Worm (Caenorhabditis elegans) whole organism, young adult: Measurements from ENCODE around the gene spp-16.

ENCODE experiments used
- B0035.1 ChIP-seq: sonication (generic microtip); optimal IDR thresholded peaks from 2 replicates; lab custom pipeline; 2016; ENCODE audit warnings: missing genetic modification characterization, mild to moderate bottlenecking, missing compliant biosample characterization, missing genotype, missing genetic modification reagents
- B0336.3 ChIP-seq: fragments of 200-800 bp; sonication (Bioruptor generic); IDR thresholded peaks from 2 replicates; pipeline ENCODE4 v1.3.6; 2022; ENCODE audit warnings: missing genetic modification characterization, missing compliant biosample characterization
- F39B2.1 ChIP-seq: fragments of 200-800 bp; sonication (Bioruptor generic); IDR thresholded peaks from 2 replicates; pipeline ENCODE4 v1.3.6; 2022; ENCODE audit warnings: missing genetic modification reagents, missing genetic modification characterization, missing compliant biosample characterization
- T07F8.4 ChIP-seq: sonication (generic microtip); optimal IDR thresholded peaks from 2 replicates; lab custom pipeline; 2016; ENCODE audit warnings: mild to moderate bottlenecking, missing genetic modification characterization, moderate library complexity, missing compliant biosample characterization
- Y53F4B.3 ChIP-seq: fragments of 200-800 bp; sonication (Bioruptor generic); IDR thresholded peaks from 2 replicates; pipeline ENCODE4 v1.3.6; 2022; ENCODE audit warnings: missing genetic modification reagents, missing genetic modification characterization, missing compliant biosample characterization
- Y56A3A.18 ChIP-seq: fragments of 200-800 bp; sonication (Bioruptor generic); IDR thresholded peaks from 2 replicates; pipeline ENCODE4 v1.3.6; 2022; ENCODE audit warnings: missing genetic modification reagents, missing genetic modification characterization, missing compliant biosample characterization
- Y79H2A.3 ChIP-seq: fragments of 200-800 bp; sonication (Bioruptor generic); conservative IDR thresholded peaks from 2 replicates; pipeline ENCODE4 v1.3.6; 2022; ENCODE audit warnings: missing genetic modification reagents, missing genetic modification characterization, missing compliant biosample characterization
- ZK185.1 ChIP-seq: sonication (generic microtip); optimal IDR thresholded peaks from 2 replicates; lab custom pipeline; 2016; ENCODE audit warnings: mild to moderate bottlenecking, missing genetic modification characterization, missing compliant biosample characterization; ENCODE audit not compliant: poor library complexity, severe bottlenecking
- ama-1 ChIP-seq, 3 experiments: fragments of 150-350 bp in 1 of 3; sonication (generic microtip) in 2 of 3; optimal IDR thresholded peaks; 2 replicates each; lab custom pipeline; 2014 to 2018; ENCODE audit warnings: missing biosample characterization in 2 of 3, missing genetic modification characterization in 2 of 3, missing genetic modification reagents in 2 of 3
- aptf-2 ChIP-seq: fragments of 200-800 bp; sonication (Bioruptor generic); conservative IDR thresholded peaks from 2 replicates; pipeline ENCODE4 v1.3.6; 2022; ENCODE audit warnings: missing genetic modification reagents, missing genetic modification characterization, missing compliant biosample characterization
- aptf-3 ChIP-seq: fragments of 200-800 bp; sonication (Bioruptor generic); IDR thresholded peaks from 2 replicates; pipeline ENCODE4 v1.3.6; 2022; ENCODE audit warnings: missing genetic modification characterization, missing compliant biosample characterization
- atf-7 ChIP-seq: sonication (generic microtip); optimal IDR thresholded peaks from 2 replicates; lab custom pipeline; 2017; ENCODE audit warnings: mild to moderate bottlenecking, missing genetic modification characterization, missing compliant biosample characterization
- attf-5 ChIP-seq: fragments of 200-800 bp; sonication (Bioruptor generic); optimal IDR thresholded peaks from 2 replicates; lab custom pipeline; 2018; ENCODE audit warnings: mild to moderate bottlenecking, missing genetic modification characterization, missing compliant biosample characterization
- attf-6 ChIP-seq: fragments of 200-800 bp; sonication (Bioruptor generic); IDR thresholded peaks from 2 replicates; pipeline ENCODE4 v1.3.6; 2022; ENCODE audit warnings: missing genetic modification reagents, missing genetic modification characterization, missing compliant biosample characterization
- cebp-1 ChIP-seq, 2 experiments: fragments of 200-800 bp in 1 of 2; sonication (Bioruptor generic) in 1 of 2; sonication (generic microtip) in 1 of 2; IDR thresholded peaks in 1 of 2; optimal IDR thresholded peaks in 1 of 2; 2 replicates each; pipeline versions ENCODE4 v1.3.6 to Lab custom; 2017 to 2022; ENCODE audit warnings: missing compliant biosample characterization in 2 of 2, missing genetic modification characterization in 2 of 2, mild to moderate bottlenecking in 1 of 2, missing genetic modification reagents in 1 of 2, moderate library complexity in 1 of 2
- ceh-27 ChIP-seq: fragments of 200-800 bp; sonication (Bioruptor generic); optimal IDR thresholded peaks from 2 replicates; lab custom pipeline; 2018; ENCODE audit warnings: mild to moderate bottlenecking, missing genetic modification characterization, moderate library complexity, missing compliant biosample characterization
- ceh-58 ChIP-seq: fragments of 200-800 bp; sonication (Bioruptor generic); IDR thresholded peaks from 2 replicates; pipeline ENCODE4 v1.3.6; 2022; ENCODE audit warnings: missing genetic modification characterization, missing compliant biosample characterization
- ceh-79 ChIP-seq: sonication (generic microtip); optimal IDR thresholded peaks from 2 replicates; lab custom pipeline; 2017; ENCODE audit warnings: mild to moderate bottlenecking, missing genetic modification characterization, missing compliant biosample characterization
- ceh-91 ChIP-seq: fragments of 200-800 bp; sonication (Bioruptor generic); IDR thresholded peaks from 2 replicates; pipeline ENCODE4 v1.3.6; 2022; ENCODE audit warnings: missing genetic modification reagents, missing genetic modification characterization, missing compliant biosample characterization
- dpff-1 ChIP-seq: sonication (generic microtip); optimal IDR thresholded peaks from 2 replicates; lab custom pipeline; 2017; ENCODE audit warnings: mild to moderate bottlenecking, missing genetic modification characterization, missing compliant biosample characterization
- efl-1 ChIP-seq: fragments of 150-350 bp; optimal IDR thresholded peaks from 2 replicates; lab custom pipeline; 2014; ENCODE audit warnings: missing biosample characterization, missing genetic modification reagents, missing genetic modification characterization
- egrh-3 ChIP-seq: fragments of 200-800 bp; sonication (Bioruptor generic); IDR thresholded peaks from 2 replicates; pipeline ENCODE4 v1.3.6; 2022; ENCODE audit warnings: missing genetic modification reagents, missing genetic modification characterization, missing compliant biosample characterization
- ekl-4 ChIP-seq: fragments of 200-800 bp; sonication (Bioruptor generic); IDR thresholded peaks from 2 replicates; pipeline ENCODE4 v1.3.6; 2022; ENCODE audit warnings: missing genetic modification reagents, missing genetic modification characterization, missing compliant biosample characterization
- fkh-3 ChIP-seq: sonication (generic microtip); optimal IDR thresholded peaks from 2 replicates; lab custom pipeline; 2016; ENCODE audit warnings: mild to moderate bottlenecking, missing genetic modification characterization, missing compliant biosample characterization
- him-1 ChIP-seq: sonication (generic microtip); optimal IDR thresholded peaks from 2 replicates; lab custom pipeline; 2016; ENCODE audit warnings: missing genotype, missing genetic modification reagents, missing genetic modification characterization, missing compliant biosample characterization
- hlh-12 ChIP-seq: sonication (generic microtip); optimal IDR thresholded peaks from 2 replicates; lab custom pipeline; 2016; ENCODE audit warnings: missing genetic modification characterization, missing compliant biosample characterization
- let-607 ChIP-seq, 2 experiments: fragments of 200-800 bp in 1 of 2; sonication (Bioruptor generic) in 1 of 2; sonication (generic microtip) in 1 of 2; optimal IDR thresholded peaks; 2 replicates each; lab custom pipeline; 2016 to 2018; ENCODE audit warnings: mild to moderate bottlenecking in 2 of 2, missing compliant biosample characterization in 2 of 2, missing genetic modification characterization in 2 of 2, moderate library complexity in 2 of 2, missing genotype in 1 of 2
- lin-26 ChIP-seq: fragments of 200-800 bp; sonication (Bioruptor generic); IDR thresholded peaks from 2 replicates; pipeline ENCODE4 v1.3.6; 2022; ENCODE audit warnings: missing genetic modification reagents, missing genetic modification characterization, missing compliant biosample characterization
- lin-35 ChIP-seq, 3 experiments: fragments of 150-350 bp in 2 of 3; sonication (generic microtip) in 1 of 3; optimal IDR thresholded peaks; 2 replicates each; lab custom pipeline; 2014 to 2018; ENCODE audit warnings: missing biosample characterization in 3 of 3, missing genetic modification characterization in 3 of 3, missing genetic modification reagents in 3 of 3
- lir-1 ChIP-seq: fragments of 200-800 bp; sonication (Bioruptor generic); conservative IDR thresholded peaks from 2 replicates; pipeline ENCODE4 v1.3.6; 2022; ENCODE audit warnings: missing genetic modification reagents, missing genetic modification characterization, missing compliant biosample characterization
- lsy-27 ChIP-seq: sonication (generic microtip); optimal IDR thresholded peaks from 2 replicates; lab custom pipeline; 2017; ENCODE audit warnings: missing genetic modification characterization, mild to moderate bottlenecking, missing compliant biosample characterization, antibody characterized with exemption, missing genotype, borderline replicate concordance; ENCODE audit not compliant: insufficient read depth
- madf-3 ChIP-seq: fragments of 200-800 bp; sonication (Bioruptor generic); IDR thresholded peaks from 2 replicates; pipeline ENCODE4 v1.3.6; 2022; ENCODE audit warnings: missing genetic modification reagents, missing genetic modification characterization, missing compliant biosample characterization
- mcd-1 ChIP-seq: fragments of 200-800 bp; sonication (Bioruptor generic); IDR thresholded peaks from 2 replicates; pipeline ENCODE4 v1.3.6; 2022; ENCODE audit warnings: missing genetic modification reagents, missing genetic modification characterization, missing compliant biosample characterization
- nfya-1 ChIP-seq: sonication (generic microtip); optimal IDR thresholded peaks from 2 replicates; lab custom pipeline; 2017; ENCODE audit warnings: antibody characterized with exemption, missing compliant biosample characterization, missing genetic modification characterization, borderline replicate concordance; ENCODE audit not compliant: insufficient read depth
- nfyb-1 ChIP-seq: fragments of 200-800 bp; sonication (Bioruptor generic); IDR thresholded peaks from 2 replicates; pipeline ENCODE4 v1.3.6; 2022; ENCODE audit warnings: missing genetic modification reagents, missing genetic modification characterization, missing compliant biosample characterization
- nhr-80 ChIP-seq: sonication (generic microtip); optimal IDR thresholded peaks from 2 replicates; lab custom pipeline; 2016; ENCODE audit warnings: missing genetic modification characterization, missing compliant biosample characterization
- repo-1 ChIP-seq: sonication (generic microtip); optimal IDR thresholded peaks from 2 replicates; lab custom pipeline; 2017; ENCODE audit warnings: mild to moderate bottlenecking, missing genetic modification characterization, missing compliant biosample characterization
- rpc-1 ChIP-seq, 2 experiments: fragments of 150-350 bp in 1 of 2; sonication (generic microtip) in 1 of 2; optimal IDR thresholded peaks; 2 replicates each; lab custom pipeline; 2014 to 2018; ENCODE audit warnings: missing biosample characterization in 1 of 2, missing genetic modification characterization in 1 of 2, missing genetic modification reagents in 1 of 2, missing genotype in 1 of 2
- sptf-2 ChIP-seq: fragments of 200-800 bp; sonication (Bioruptor generic); optimal IDR thresholded peaks from 2 replicates; lab custom pipeline; 2018; ENCODE audit warnings: mild to moderate bottlenecking, missing genetic modification characterization, missing compliant biosample characterization
- tlf-1 ChIP-seq: fragments of 200-800 bp; sonication (Bioruptor generic); optimal IDR thresholded peaks from 2 replicates; lab custom pipeline; 2018; ENCODE audit warnings: mild to moderate bottlenecking, missing genetic modification characterization, missing compliant biosample characterization
- unc-62 ChIP-seq: fragments of 150-350 bp; optimal IDR thresholded peaks from 2 replicates; lab custom pipeline; 2014; ENCODE audit warnings: missing biosample characterization, missing genetic modification reagents, missing genetic modification characterization
- zfh-2 ChIP-seq: fragments of 200-800 bp; sonication (Bioruptor generic); conservative IDR thresholded peaks from 2 replicates; pipeline ENCODE4 v1.3.6; 2022; ENCODE audit warnings: missing genetic modification reagents, missing genetic modification characterization, missing compliant biosample characterization
- ztf-18 ChIP-seq: sonication (generic microtip); optimal IDR thresholded peaks from 2 replicates; lab custom pipeline; 2016; ENCODE audit warnings: missing genotype, mild to moderate bottlenecking, missing genetic modification characterization, missing compliant biosample characterization
- ztf-25 ChIP-seq: fragments of 200-800 bp; sonication (Bioruptor generic); IDR thresholded peaks from 2 replicates; pipeline ENCODE4 v1.3.6; 2022; ENCODE audit warnings: missing genetic modification reagents, missing genetic modification characterization, missing compliant biosample characterization
- ztf-3 ChIP-seq: fragments of 200-800 bp; sonication (Bioruptor generic); optimal IDR thresholded peaks from 2 replicates; lab custom pipeline; 2018; ENCODE audit warnings: mild to moderate bottlenecking, missing genetic modification characterization, missing compliant biosample characterization

Gene spp-16

DNA sequence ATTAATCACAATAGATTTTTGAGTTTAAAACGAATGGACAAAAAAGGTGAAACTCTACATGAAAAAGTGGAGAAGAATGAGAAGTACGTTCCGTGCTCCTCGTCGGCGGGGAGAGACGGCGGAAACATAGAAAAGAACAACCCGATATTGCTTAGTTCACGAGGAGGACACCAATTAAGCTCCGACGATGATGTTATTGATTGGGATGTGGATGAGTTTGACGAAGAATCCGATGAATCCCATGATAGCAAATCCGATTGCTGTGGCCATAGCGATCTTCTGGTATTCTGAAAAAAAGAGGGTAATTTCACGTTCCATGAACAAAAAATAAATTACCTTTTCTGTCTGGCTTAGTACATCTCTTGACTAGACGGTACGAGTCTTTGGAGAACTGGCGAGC, 4.4 kb downstream of the spp-16 start:
- TF ChIP-seq Y56A3A.18 (GFP tag; lab: Robert Waterston, UW) (0 out of 2 replicates have a peak, but pooled peaks have one; percentile 10), egrh-3 (GFP tag; lab: Robert Waterston, UW) (no peak), ceh-58 (GFP tag; lab: Robert Waterston, UW) (0 out of 2 replicates have a peak, but pooled peaks have one; percentile 5)

DNA sequence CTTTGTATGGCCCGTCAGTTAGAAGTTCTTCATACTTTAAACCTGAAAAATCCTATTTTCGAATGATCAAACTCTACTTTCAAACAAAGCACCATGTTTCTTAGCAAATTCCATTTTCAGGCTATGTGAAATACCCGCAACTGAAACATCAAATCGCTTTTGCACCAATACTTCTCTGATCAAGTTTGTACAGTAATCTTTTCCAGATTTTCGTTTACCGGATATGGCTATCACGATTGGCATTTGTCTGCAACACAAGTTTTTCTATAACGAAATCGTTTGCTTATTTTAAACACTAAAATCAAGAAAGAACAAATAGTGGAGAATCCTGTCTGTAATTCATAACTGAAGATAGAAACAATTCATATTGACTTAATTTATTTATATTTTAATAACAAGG, 4.8 kb downstream of the spp-16 start, which contains the start of gene F32D8.13:
Gene F32D8.13 (minus strand): TSS at position 249 of the 400 bp plus-strand sequence.
- TF ChIP-seq ekl-4 (no peak), Y53F4B.3 (GFP tag; lab: Robert Waterston, UW) (no peak), ZK185.1 (no peak), lsy-27 (tag; lab: Kevin White, UChicago) (no peak), sptf-2 (GFP tag; lab: Kevin White, UChicago) (no peak), ztf-25 (no peak), lin-35 (GFP tag; optimal IDR thresholded peaks at IDR 0.05; lab: Kevin White, UChicago) (no peak), ztf-18 (tag; lab: Kevin White, UChicago) (no peak), repo-1 (tag; lab: Kevin White, UChicago) (no peak), lin-26 (no peak), dpff-1 (tag; lab: Kevin White, UChicago) (no peak), unc-62 (GFP tag; lab: Kevin White, UChicago) (no peak), zfh-2 (GFP tag; lab: Robert Waterston, UW) (no peak), ceh-79 (no peak), aptf-3 (GFP tag; lab: Robert Waterston, UW) (no peak), let-607 (tag; optimal IDR thresholded peaks at IDR 0.05; lab: Kevin White, UChicago) (peak in 1 of 2 experiments; percentile 40), tlf-1 (GFP tag; lab: Kevin White, UChicago) (no peak), ztf-3 (GFP tag; lab: Kevin White, UChicago) (no peak), F39B2.1 (GFP tag; lab: Robert Waterston, UW) (no peak), mcd-1 (GFP tag; lab: Robert Waterston, UW) (no peak), T07F8.4 (tag; lab: Kevin White, UChicago) (no peak), lir-1 (GFP tag; lab: Robert Waterston, UW) (no peak), Y56A3A.18 (GFP tag; lab: Robert Waterston, UW) (0 out of 2 replicates have a peak, but pooled peaks have one; percentile 33), attf-6 (GFP tag; lab: Robert Waterston, UW) (0 out of 2 replicates have a peak, but pooled peaks have one; percentile 41), rpc-1 (optimal IDR thresholded peaks at IDR 0.05; lab: Kevin White, UChicago) (no peak), rpc-1 (tag; optimal IDR thresholded peaks at IDR 0.05; lab: Kevin White, UChicago) (no peak), ceh-27 (GFP tag; lab: Kevin White, UChicago) (no peak), B0336.3 (0 out of 2 replicates have a peak, but pooled peaks have one; percentile 26), ama-1 (optimal IDR thresholded peaks at IDR 0.05; lab: Kevin White, UChicago) (peak; percentile 58), ama-1 (GFP tag; optimal IDR thresholded peaks at IDR 0.05; lab: Kevin White, UChicago) (no peak), nhr-80 (tag; lab: Kevin White, UChicago) (no peak), aptf-2 (GFP tag; lab: Robert Waterston, UW) (no peak), him-1 (tag; lab: Kevin White, UChicago) (no peak), efl-1 (GFP tag; lab: Kevin White, UChicago) (no peak), atf-7 (tag; lab: Kevin White, UChicago) (peak; percentile 7), ceh-91 (no peak), nfya-1 (tag; lab: Kevin White, UChicago) (no peak), madf-3 (GFP tag; lab: Robert Waterston, UW) (0 out of 2 replicates have a peak, but pooled peaks have one; percentile 3), cebp-1 (GFP tag; IDR thresholded peaks at IDR 0.05; lab: Robert Waterston, UW) (no peak), cebp-1 (tag; optimal IDR thresholded peaks at IDR 0.05; lab: Kevin White, UChicago) (no peak), B0035.1 (tag; lab: Kevin White, UChicago) (no peak), Y79H2A.3 (GFP tag; lab: Robert Waterston, UW) (no peak), ceh-58 (GFP tag; lab: Robert Waterston, UW) (no peak), fkh-3 (tag; lab: Kevin White, UChicago) (no peak), hlh-12 (no peak), nfyb-1 (GFP tag; lab: Robert Waterston, UW) (no peak), attf-5 (GFP tag; lab: Kevin White, UChicago) (no peak)
